Worm (Caenorhabditis elegans) whole organism, midembryonic: ENCODE results near the gene phat-8.
A peak's percentile ranks its signal among the peaks of the same experiment; 100 is the strongest.

Experiments used
- T22C8.4 ChIP-seq: fragments of 200-800 bp; sonication (Bioruptor generic); IDR thresholded peaks from 2 replicates; pipeline ENCODE4 v1.3.6; 2022; ENCODE audit warnings: missing genetic modification characterization, missing compliant biosample characterization
- cog-1 ChIP-seq: sonication (generic microtip); optimal IDR thresholded peaks from 2 replicates; lab custom pipeline; 2016; ENCODE audit warnings: missing genetic modification characterization, missing compliant biosample characterization
- flt-1 ChIP-seq: fragments of 200-800 bp; sonication (Bioruptor generic); IDR thresholded peaks from 2 replicates; pipeline ENCODE4 v1.3.6; 2022; ENCODE audit warnings: missing genetic modification characterization, missing compliant biosample characterization
- klf-2 ChIP-seq: fragments of 200-800 bp; sonication (Bioruptor generic); conservative IDR thresholded peaks from 2 replicates; pipeline ENCODE4 v1.3.6; 2022; ENCODE audit warnings: missing genetic modification reagents, missing genetic modification characterization, missing compliant biosample characterization
- med-1 ChIP-seq: sonication (generic microtip); optimal IDR thresholded peaks from 2 replicates; lab custom pipeline; 2017; ENCODE audit warnings: missing genetic modification characterization, mild to moderate bottlenecking, missing compliant biosample characterization, antibody characterized with exemption, missing genetic modification reagents; ENCODE audit not compliant: insufficient read depth
- ref-1 ChIP-seq: fragments of 200-800 bp; sonication (Bioruptor generic); conservative IDR thresholded peaks from 2 replicates; pipeline ENCODE4 v1.3.6; 2022; ENCODE audit warnings: missing genetic modification reagents, missing genetic modification characterization, missing compliant biosample characterization
- ztf-23 ChIP-seq: fragments of 200-800 bp; sonication (Bioruptor generic); IDR thresholded peaks from 2 replicates; pipeline ENCODE4 v1.3.6; 2022; ENCODE audit warnings: missing genetic modification reagents, missing genetic modification characterization, missing compliant biosample characterization

DNA sequence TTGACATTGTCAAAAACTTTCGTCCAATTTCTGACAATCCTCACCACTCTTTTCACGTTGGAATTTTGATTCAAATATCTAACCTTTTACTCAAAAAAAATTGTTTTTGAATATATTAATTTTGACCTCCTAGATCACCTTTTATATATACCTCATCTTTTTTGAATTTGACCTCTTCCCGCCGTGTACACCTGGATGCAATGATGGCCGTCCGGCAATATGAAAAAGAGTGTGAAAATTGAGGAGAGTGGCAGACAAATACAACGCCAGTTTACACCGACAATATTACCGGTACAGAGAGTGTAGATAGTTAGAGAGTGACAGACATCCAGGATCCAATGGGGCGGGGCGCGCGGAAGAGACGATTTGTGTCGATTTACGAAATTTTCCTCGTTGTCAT, 48.0 kb downstream of the phat-8 start, which contains the start of gene ceh-99:
- no peak for TF ChIP-seq T22C8.4 (GFP tag; lab: Robert Waterston, UW)
- no peak for TF ChIP-seq klf-2 (GFP tag; lab: Robert Waterston, UW)
- TF ChIP-seq cog-1: no peak
- TF ChIP-seq ref-1 (GFP tag; lab: Robert Waterston, UW): no peak
- TF ChIP-seq ztf-23 (GFP tag; lab: Robert Waterston, UW): no peak
- no peak for TF ChIP-seq med-1
- TF ChIP-seq flt-1 (GFP tag; lab: Robert Waterston, UW): 0 out of 2 replicates have a peak, but pooled peaks have one; percentile 33
